Fruit fly (Drosophila melanogaster) whole organism, embryonic: ENCODE results near the gene teq.

Experiments
- Atf-2 ChIP-seq: fragments of 200-800 bp; sonication (Bioruptor generic); optimal IDR thresholded peaks from 2 replicates; lab custom pipeline; 2016; ENCODE audit warnings: missing biosample characterization, missing genetic modification characterization
- Awh ChIP-seq: fragments of 200-800 bp; sonication (Bioruptor generic); IDR thresholded peaks from 2 replicates; pipeline ENCODE4, ENCODE4 v1.3.6; 2022; ENCODE audit warnings: missing biosample characterization, missing genetic modification characterization
- CG10147 ChIP-seq: fragments of 200-800 bp; sonication (Bioruptor generic); optimal IDR thresholded peaks from 2 replicates; lab custom pipeline; 2019; ENCODE audit warnings: missing biosample characterization, mild to moderate bottlenecking, missing genetic modification characterization, moderate library complexity
- CG11398 ChIP-seq: fragments of 200-800 bp; sonication (Bioruptor generic); optimal IDR thresholded peaks from 2 replicates; lab custom pipeline; 2016; ENCODE audit warnings: missing biosample characterization, missing genetic modification characterization
- CG11456 ChIP-seq: fragments of 200-800 bp; sonication (Bioruptor generic); IDR thresholded peaks from 3 replicates; pipeline ENCODE4 v1.3.6; 2022; ENCODE audit warnings: missing biosample characterization, missing genetic modification characterization
- CG11696 ChIP-seq: fragments of 200-800 bp; sonication (Bioruptor generic); IDR thresholded peaks from 2 replicates; pipeline ENCODE4 v1.3.6; 2022; ENCODE audit warnings: missing biosample characterization, missing genetic modification characterization
- CG13424 ChIP-seq: fragments of 200-800 bp; sonication (Bioruptor generic); optimal IDR thresholded peaks from 2 replicates; lab custom pipeline; 2019; ENCODE audit warnings: missing biosample characterization, mild to moderate bottlenecking, missing genetic modification characterization, moderate library complexity
- CG18764 ChIP-seq: fragments of 200-800 bp; sonication (Bioruptor generic); optimal IDR thresholded peaks from 3 replicates; lab custom pipeline; 2016; ENCODE audit warnings: missing biosample characterization, missing genetic modification characterization
- CG2129 ChIP-seq: fragments of 200-800 bp; sonication (Bioruptor generic); IDR thresholded peaks from 2 replicates; pipeline ENCODE4 v1.3.6; 2022; ENCODE audit warnings: missing biosample characterization, missing genetic modification characterization; ENCODE audit not compliant: partially characterized antibody
- CG34422 ChIP-seq: fragments of 200-800 bp; sonication (Bioruptor generic); IDR thresholded peaks from 3 replicates; pipeline ENCODE4 v1.3.6; 2022; ENCODE audit warnings: missing biosample characterization, missing genetic modification characterization
- CG3838 ChIP-seq: fragments of 200-800 bp; sonication (Bioruptor generic); optimal IDR thresholded peaks from 3 replicates; lab custom pipeline; 2016; ENCODE audit warnings: missing biosample characterization, missing genetic modification characterization
- CG4730 ChIP-seq: fragments of 200-800 bp; sonication (Bioruptor generic); IDR thresholded peaks from 2 replicates; pipeline ENCODE4 v1.3.6; 2022; ENCODE audit warnings: missing biosample characterization, missing genetic modification characterization
- CG9932 ChIP-seq: fragments of 200-800 bp; sonication (Bioruptor generic); IDR thresholded peaks from 2 replicates; pipeline ENCODE4 v1.3.6; 2022; ENCODE audit warnings: missing biosample characterization, missing genetic modification characterization
- D19A ChIP-seq: fragments of 200-800 bp; optimal IDR thresholded peaks from 3 replicates; lab custom pipeline; 2019; ENCODE audit warnings: missing biosample characterization, mild to moderate bottlenecking, missing genetic modification characterization, moderate library complexity
- Dfd ChIP-seq, 2 experiments: fragments of >200 bp; optimal IDR thresholded peaks; 2 replicates each; lab custom pipeline; 2017; ENCODE audit warnings: missing biosample characterization in 2 of 2, missing genetic modification characterization in 2 of 2
- Dp ChIP-seq: fragments of 200-800 bp; sonication (Bioruptor generic); optimal IDR thresholded peaks from 2 replicates; lab custom pipeline; 2018; ENCODE audit warnings: missing biosample characterization, mild to moderate bottlenecking, missing genetic modification characterization, moderate library complexity
- Eip74EF ChIP-seq, 2 experiments: fragments of 200-800 bp in 1 of 2; fragments of >200 bp in 1 of 2; sonication (Bioruptor generic) in 1 of 2; optimal IDR thresholded peaks; 2 replicates each; lab custom pipeline; 2017 to 2019; ENCODE audit warnings: missing biosample characterization in 2 of 2, missing genetic modification characterization in 2 of 2, mild to moderate bottlenecking in 1 of 2, moderate library complexity in 1 of 2
- HLH54F ChIP-seq: fragments of 200-800 bp; sonication (Bioruptor generic); optimal IDR thresholded peaks from 3 replicates; lab custom pipeline; 2016; ENCODE audit warnings: missing biosample characterization, missing genetic modification characterization
- Hand ChIP-seq: fragments of 200-800 bp; sonication (Bioruptor generic); optimal IDR thresholded peaks from 2 replicates; lab custom pipeline; 2017; ENCODE audit warnings: mild to moderate bottlenecking, missing biosample characterization, missing genetic modification reagents, missing genetic modification characterization
- Lhr ChIP-seq: fragments of 200-800 bp; sonication (Bioruptor generic); optimal IDR thresholded peaks from 3 replicates; lab custom pipeline; 2017; ENCODE audit warnings: mild to moderate bottlenecking, missing biosample characterization, missing genetic modification reagents, missing genetic modification characterization
- MBD-R2 ChIP-seq: fragments of 200-800 bp; sonication (Bioruptor generic); IDR thresholded peaks from 2 replicates; pipeline ENCODE4 v1.3.6; 2022; ENCODE audit warnings: missing biosample characterization, missing genetic modification characterization
- MESR4 ChIP-seq: fragments of 200-800 bp; sonication (Bioruptor generic); optimal IDR thresholded peaks from 2 replicates; lab custom pipeline; 2018; ENCODE audit warnings: missing biosample characterization, mild to moderate bottlenecking, missing genetic modification characterization, moderate library complexity
- NC2β ChIP-seq: fragments of 200-800 bp; sonication (Bioruptor generic); optimal IDR thresholded peaks from 2 replicates; lab custom pipeline; 2016; ENCODE audit warnings: missing biosample characterization, missing genetic modification characterization
- Sox100B ChIP-seq: fragments of 200-800 bp; sonication (Bioruptor generic); optimal IDR thresholded peaks from 3 replicates; lab custom pipeline; 2018; ENCODE audit warnings: missing biosample characterization, mild to moderate bottlenecking, missing genetic modification characterization
- Stat92E ChIP-seq, 3 experiments: fragments of >200 bp in 2 of 3; fragments of 200-800 bp in 1 of 3; sonication (Bioruptor generic) in 1 of 3; optimal IDR thresholded peaks; 2 replicates each; lab custom pipeline; 2017 to 2019; ENCODE audit warnings: missing biosample characterization in 3 of 3, missing genetic modification characterization in 3 of 3, mild to moderate bottlenecking in 1 of 3, moderate library complexity in 1 of 3
- TFAM ChIP-seq: fragments of 200-800 bp; sonication (Bioruptor generic); optimal IDR thresholded peaks from 2 replicates; lab custom pipeline; 2017; ENCODE audit warnings: missing biosample characterization, missing genetic modification characterization, inconsistent platforms
- YL-1 ChIP-seq: fragments of 200-800 bp; sonication (Bioruptor generic); optimal IDR thresholded peaks from 3 replicates; lab custom pipeline; 2017; ENCODE audit warnings: missing biosample characterization, mild to moderate bottlenecking, missing genetic modification characterization
- ab ChIP-seq: fragments of 200-800 bp; sonication (Bioruptor generic); optimal IDR thresholded peaks from 2 replicates; lab custom pipeline; 2016; ENCODE audit warnings: missing biosample characterization, missing genetic modification characterization
- ac ChIP-seq: fragments of 200-800 bp; sonication (Bioruptor generic); optimal IDR thresholded peaks from 3 replicates; lab custom pipeline; 2017; ENCODE audit warnings: missing biosample characterization, mild to moderate bottlenecking, missing genetic modification characterization
- cad ChIP-seq: fragments of >200 bp; optimal IDR thresholded peaks from 2 replicates; lab custom pipeline; 2017; ENCODE audit warnings: missing biosample characterization, missing genetic modification characterization
- chif ChIP-seq, 2 experiments: fragments of 200-800 bp; sonication (Bioruptor generic); optimal IDR thresholded peaks; 3 replicates each; lab custom pipeline; 2016; ENCODE audit warnings: missing biosample characterization in 2 of 2, missing genetic modification characterization in 2 of 2
- ci ChIP-seq: fragments of 200-800 bp; sonication (Bioruptor generic); IDR thresholded peaks from 3 replicates; pipeline ENCODE4 v1.3.6; 2022; ENCODE audit warnings: missing biosample characterization, missing genetic modification characterization
- dm ChIP-seq: fragments of 200-800 bp; sonication (Bioruptor generic); optimal IDR thresholded peaks from 3 replicates; lab custom pipeline; 2016; ENCODE audit warnings: missing biosample characterization, missing genetic modification characterization
- fd102C ChIP-seq: fragments of 200-800 bp; sonication (Bioruptor generic); optimal IDR thresholded peaks from 2 replicates; lab custom pipeline; 2018; ENCODE audit warnings: missing biosample characterization, mild to moderate bottlenecking, missing genetic modification characterization, moderate library complexity
- gem ChIP-seq: fragments of 200-800 bp; sonication (Bioruptor generic); optimal IDR thresholded peaks from 2 replicates; lab custom pipeline; 2019; ENCODE audit warnings: missing biosample characterization, mild to moderate bottlenecking, missing genetic modification characterization, moderate library complexity
- gt ChIP-seq: fragments of 200-800 bp; sonication (Bioruptor generic); IDR thresholded peaks from 2 replicates; pipeline ENCODE4 v1.3.6; 2022; ENCODE audit warnings: missing biosample characterization, missing genetic modification characterization
- hb ChIP-seq: fragments of 200-800 bp; sonication (Bioruptor generic); IDR thresholded peaks from 3 replicates; pipeline ENCODE4 v1.3.6; 2022; ENCODE audit warnings: missing biosample characterization, missing genetic modification characterization; ENCODE audit not compliant: partially characterized antibody
- kay ChIP-seq: fragments of 200-800 bp; sonication (Bioruptor generic); optimal IDR thresholded peaks from 2 replicates; lab custom pipeline; 2016; ENCODE audit warnings: missing biosample characterization, missing genetic modification characterization
- luna ChIP-seq: fragments of 200-800 bp; sonication (Bioruptor generic); optimal IDR thresholded peaks from 2 replicates; lab custom pipeline; 2016; ENCODE audit warnings: missing biosample characterization, missing genetic modification characterization
- maf-S ChIP-seq: fragments of 200-800 bp; sonication (Bioruptor generic); optimal IDR thresholded peaks from 2 replicates; lab custom pipeline; 2016; ENCODE audit warnings: missing biosample characterization, missing genetic modification characterization
- phol ChIP-seq: fragments of 200-800 bp; sonication (Bioruptor generic); optimal IDR thresholded peaks from 3 replicates; lab custom pipeline; 2018; ENCODE audit warnings: missing biosample characterization, mild to moderate bottlenecking, missing genetic modification characterization, moderate library complexity
- pum ChIP-seq: fragments of 200-800 bp; sonication (Bioruptor generic); optimal IDR thresholded peaks from 2 replicates; lab custom pipeline; 2016; ENCODE audit warnings: missing biosample characterization, missing genetic modification characterization
- shn ChIP-seq: fragments of 200-800 bp; sonication (Bioruptor generic); optimal IDR thresholded peaks from 3 replicates; lab custom pipeline; 2016; ENCODE audit warnings: missing biosample characterization, missing genetic modification characterization
- slbo ChIP-seq: fragments of 200-800 bp; sonication (Bioruptor generic); IDR thresholded peaks from 2 replicates; pipeline ENCODE4 v1.3.6; 2022; ENCODE audit warnings: missing biosample characterization, missing genetic modification characterization
- unpg ChIP-seq: fragments of 200-800 bp; sonication (Bioruptor generic); optimal IDR thresholded peaks from 3 replicates; lab custom pipeline; 2018; ENCODE audit warnings: missing biosample characterization, mild to moderate bottlenecking, missing genetic modification characterization, moderate library complexity
- wdn ChIP-seq: fragments of 200-800 bp; sonication (Bioruptor generic); IDR thresholded peaks from 2 replicates; pipeline ENCODE4 v1.3.6; 2022; ENCODE audit warnings: missing biosample characterization, missing genetic modification characterization
- wek ChIP-seq: fragments of 200-800 bp; sonication (Bioruptor generic); optimal IDR thresholded peaks from 3 replicates; lab custom pipeline; 2018; ENCODE audit warnings: missing biosample characterization, mild to moderate bottlenecking, missing genetic modification characterization, moderate library complexity
- wor ChIP-seq: fragments of 200-800 bp; sonication (Bioruptor generic); IDR thresholded peaks from 2 replicates; pipeline ENCODE4 v1.3.6; 2022; ENCODE audit warnings: missing biosample characterization, missing genetic modification characterization
- z ChIP-seq: fragments of 200-800 bp; sonication (Bioruptor generic); IDR thresholded peaks from 3 replicates; pipeline ENCODE4 v1.3.6; 2022; ENCODE audit warnings: missing biosample characterization, missing genetic modification characterization
- zf30C ChIP-seq: fragments of 200-800 bp; sonication (Bioruptor generic); optimal IDR thresholded peaks from 3 replicates; lab custom pipeline; 2018; ENCODE audit warnings: missing biosample characterization, mild to moderate bottlenecking, missing genetic modification characterization

The teq gene

dm6 chr3L:9042200-9042988 is 32.0 kb upstream of the teq start (continued):
- TF ChIP-seq CG13424 (tag; lab: Kevin White, UChicago) (peak; percentile 59), CG11456 (GFP tag; lab: Robert Waterston, UW) (no peak), Stat92E (GFP tag; optimal IDR thresholded peaks at IDR 0.05; lab: Kevin White, UChicago) (no peak), Lhr (GFP tag; lab: Kevin White, UChicago) (peak; percentile 4), kay (no peak), Dfd (GFP tag; optimal IDR thresholded peaks at IDR 0.05; lab: Kevin White, UChicago) (no peak), cad (GFP tag; lab: Kevin White, UChicago) (peak; percentile 92), CG2129 (GFP tag; lab: Robert Waterston, UW) (no peak), TFAM (GFP tag; lab: Kevin White, UChicago) (no peak), maf-S (GFP tag; lab: Kevin White, UChicago) (no peak), ci (peak; percentile 59; the same call in 2 of the 3 replicates), phol (tag; lab: Kevin White, UChicago) (peak; percentile 69), CG11398 (GFP tag; lab: Kevin White, UChicago) (no peak), ab (GFP tag; lab: Kevin White, UChicago) (no peak), shn (GFP tag; lab: Kevin White, UChicago) (no peak), CG9932 (no peak), NC2β (no peak), YL-1 (no peak), CG34422 (GFP tag; lab: Robert Waterston, UW) (no peak), CG3838 (GFP tag; lab: Kevin White, UChicago) (no peak), wor (GFP tag; lab: Robert Waterston, UW) (no peak), CG4730 (GFP tag; lab: Robert Waterston, UW) (no peak), ac (GFP tag; lab: Kevin White, UChicago) (peak; percentile 13), Hand (GFP tag; lab: Kevin White, UChicago) (no peak), zf30C (peak; percentile 50), D19A (peak; percentile 53), CG18764 (no peak), hb (no peak), wdn (GFP tag; lab: Robert Waterston, UW) (no peak), MESR4 (GFP tag; lab: Kevin White, UChicago) (no peak), MBD-R2 (GFP tag; lab: Robert Waterston, UW) (no peak), wek (no peak), luna (GFP tag; lab: Kevin White, UChicago) (no peak), z (GFP tag; lab: Robert Waterston, UW) (no peak), fd102C (GFP tag; lab: Kevin White, UChicago) (peak; percentile 57), chif (GFP tag; optimal IDR thresholded peaks at IDR 0.05; lab: Kevin White, UChicago) (no peak), Atf-2 (GFP tag; lab: Kevin White, UChicago) (no peak), HLH54F (no peak), CG10147 (GFP tag; lab: Kevin White, UChicago) (no peak), gt (GFP tag; lab: Robert Waterston, UW) (no peak), Dp (GFP tag; lab: Kevin White, UChicago) (no peak), Sox100B (GFP tag; lab: Kevin White, UChicago) (peak; percentile 55), dm (GFP tag; lab: Kevin White, UChicago) (no peak), slbo (GFP tag; lab: Robert Waterston, UW) (no peak), Awh (GFP tag; lab: Robert Waterston, UW) (peak; percentile 63), unpg (peak; percentile 55), gem (tag; lab: Kevin White, UChicago) (peak; percentile 75), CG11696 (GFP tag; lab: Robert Waterston, UW) (no peak), pum (GFP tag; lab: Kevin White, UChicago) (no peak), Eip74EF (GFP tag; optimal IDR thresholded peaks at IDR 0.05; lab: Kevin White, UChicago) (peak in 1 of 2 experiments; percentile 25)
